Fruit fly (Drosophila melanogaster): ENCODE measurements around the gene CG13023.

CG13023 gene

DNA sequence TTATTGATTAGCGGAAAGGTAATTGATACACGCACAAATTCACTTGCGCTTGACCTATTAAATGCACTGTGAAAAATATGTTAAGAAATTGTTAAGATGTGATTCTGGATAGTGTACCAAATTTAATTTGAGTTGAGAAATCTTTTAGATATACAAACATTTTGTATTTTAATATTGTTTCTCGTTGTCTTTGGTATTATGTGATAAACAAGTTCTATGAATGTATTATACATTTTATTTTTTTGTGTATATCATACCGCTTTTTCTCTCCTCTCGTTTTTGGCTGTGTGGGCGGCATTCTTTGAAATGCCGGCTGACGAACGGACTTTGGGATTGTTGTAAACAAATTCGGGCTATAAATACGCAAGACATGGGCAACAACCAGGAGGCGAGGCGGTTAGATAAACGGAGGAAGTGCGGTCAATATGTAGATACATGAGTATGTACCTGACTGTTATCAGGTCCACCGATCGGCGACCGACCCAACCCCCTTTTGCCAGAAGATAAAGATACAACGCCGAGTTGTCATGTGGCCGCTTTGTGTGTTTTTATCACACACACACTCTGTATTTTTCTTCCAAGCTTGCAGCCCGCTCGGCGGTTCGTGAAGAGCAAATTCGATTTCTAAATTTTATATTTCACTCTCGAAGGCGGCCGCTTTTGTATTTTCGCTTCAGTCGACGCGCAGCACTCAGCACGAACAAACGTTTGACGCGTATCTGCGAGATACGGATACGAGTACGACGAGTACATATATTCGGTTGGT is 29.7 kb upstream of the CG13023 start (continued):
- TF ChIP-seq ATbp (GFP tag; optimal IDR thresholded peaks at IDR 0.05) (peak; percentile 50), zen (tag; optimal IDR thresholded peaks at IDR 0.05) (no peak), Sry-δ (GFP tag; optimal IDR thresholded peaks at IDR 0.05) (peak; percentile 5), kah (GFP tag; optimal IDR thresholded peaks at IDR 0.05) (peak; percentile 51), cas (GFP tag; IDR thresholded peaks at IDR 0.05) (no peak), Side (GFP tag; optimal IDR thresholded peaks at IDR 0.05) (peak; percentile 37), TFAM (GFP tag; optimal IDR thresholded peaks at IDR 0.05) (no peak), CkIIα-i1 (GFP tag; IDR thresholded peaks at IDR 0.05) (no peak), CG6683 (GFP tag; optimal IDR thresholded peaks at IDR 0.05) (peak; percentile 21), Ets97D (GFP tag; optimal IDR thresholded peaks at IDR 0.05) (no peak), Blimp-1 (GFP tag; optimal IDR thresholded peaks at IDR 0.05) (peak; percentile 79), CG1603 (tag; optimal IDR thresholded peaks at IDR 0.05) (no peak), CG4820 (GFP tag; optimal IDR thresholded peaks at IDR 0.05) (peak; percentile 51), Taf1 (GFP tag; IDR thresholded peaks at IDR 0.05) (peak; percentile 48), br (optimal IDR thresholded peaks at IDR 0.05) (no peak), grau (tag; optimal IDR thresholded peaks at IDR 0.05) (peak; percentile 83), CG13894 (tag; optimal IDR thresholded peaks at IDR 0.05) (peak; percentile 28), CG11696 (GFP tag; IDR thresholded peaks at IDR 0.05) (peak; percentile 57; the same call in 1 of the 2 replicates), CG10274 (GFP tag; optimal IDR thresholded peaks at IDR 0.05) (no peak), wdn (GFP tag; IDR thresholded peaks at IDR 0.05) (peak; percentile 65; the same call in 1 of the 2 replicates), esg (GFP tag; conservative IDR thresholded peaks at IDR 0.05) (peak; percentile 42), Dll (GFP tag; IDR thresholded peaks at IDR 0.05; ENCODE audit: partially characterized antibody) (no peak), chm (GFP tag; IDR thresholded peaks at IDR 0.05) (peak; percentile 33; the same call in 1 of the 2 replicates), CG7357 (GFP tag; IDR thresholded peaks at IDR 0.05) (peak; percentile 66; the same call in 2 of the 3 replicates), Ssrp (tag; optimal IDR thresholded peaks at IDR 0.05) (peak; percentile 75), dmrt99B (tag; optimal IDR thresholded peaks at IDR 0.05) (peak; percentile 73), CG30020 (tag; optimal IDR thresholded peaks at IDR 0.05) (no peak), CG17568 (GFP tag; optimal IDR thresholded peaks at IDR 0.05) (peak; percentile 48), fd3F (GFP tag; optimal IDR thresholded peaks at IDR 0.05) (peak; percentile 51), CG13424 (tag; optimal IDR thresholded peaks at IDR 0.05) (peak; percentile 80), Hmx (GFP tag; optimal IDR thresholded peaks at IDR 0.05) (no peak), CG3281 (GFP tag; optimal IDR thresholded peaks at IDR 0.05) (peak; percentile 82), CG12155 (GFP tag; optimal IDR thresholded peaks at IDR 0.05) (peak; percentile 52), CG17359 (tag; optimal IDR thresholded peaks at IDR 0.05) (peak; percentile 63), Tbp (GFP tag; optimal IDR thresholded peaks at IDR 0.05) (no peak), NfI (GFP tag; optimal IDR thresholded peaks at IDR 0.05) (peak; percentile 53), CG6272 (GFP tag; IDR thresholded peaks at IDR 0.05) (peak; percentile 26; the same call in 1 of the 2 replicates), CG10267 (tag; optimal IDR thresholded peaks at IDR 0.05) (peak; percentile 71), CG12744 (GFP tag; optimal IDR thresholded peaks at IDR 0.05) (peak; percentile 5), fd96Cb (tag; optimal IDR thresholded peaks at IDR 0.05) (peak; percentile 70), CG11085 (GFP tag; IDR thresholded peaks at IDR 0.05) (peak; percentile 53; the same call in 1 of the 2 replicates), row (GFP tag; IDR thresholded peaks at IDR 0.05) (peak; percentile 80), tin (GFP tag; optimal IDR thresholded peaks at IDR 0.05) (peak; percentile 1), caup (GFP tag; optimal IDR thresholded peaks at IDR 0.05; ENCODE audit: severe bottlenecking) (peak; percentile 33), Stat92E (GFP tag; optimal IDR thresholded peaks at IDR 0.05) (no peak), CG4282 (GFP tag; optimal IDR thresholded peaks at IDR 0.05) (no peak), jing (GFP tag; optimal IDR thresholded peaks at IDR 0.05) (peak; percentile 54), CG1832 (GFP tag; optimal IDR thresholded peaks at IDR 0.05) (no peak), HLH54F (GFP tag; optimal IDR thresholded peaks at IDR 0.05) (peak; percentile 21)
